Worm (Caenorhabditis elegans) whole organism, late embryonic: ENCODE measurements around the gene clc-7.
A peak's percentile ranks its signal among the peaks of the same experiment; 100 is the strongest.

ENCODE experiments used
- Y22D7AL.16 ChIP-seq: sonication (generic microtip); optimal IDR thresholded peaks from 2 replicates; lab custom pipeline; 2016; ENCODE audit warnings: missing genetic modification characterization, missing compliant biosample characterization
- ceh-22 ChIP-seq: sonication (generic microtip); optimal IDR thresholded peaks from 2 replicates; lab custom pipeline; 2017; ENCODE audit warnings: missing biosample characterization, missing genetic modification characterization
- che-1 ChIP-seq: sonication (generic microtip); optimal IDR thresholded peaks from 2 replicates; lab custom pipeline; 2016; ENCODE audit warnings: mild to moderate bottlenecking, missing genetic modification characterization, missing compliant biosample characterization
- dve-1 ChIP-seq: sonication (generic microtip); optimal IDR thresholded peaks from 2 replicates; lab custom pipeline; 2017; ENCODE audit warnings: antibody characterized with exemption, mild to moderate bottlenecking, missing genetic modification characterization, missing compliant biosample characterization
- pat-9 ChIP-seq: fragments of 200-800 bp; sonication (Bioruptor generic); optimal IDR thresholded peaks from 2 replicates; lab custom pipeline; 2018; ENCODE audit warnings: mild to moderate bottlenecking, missing genetic modification characterization, moderate library complexity, missing compliant biosample characterization
- pha-4 ChIP-seq: fragments of 150-350 bp; optimal IDR thresholded peaks from 2 replicates; lab custom pipeline; 2018; ENCODE audit warnings: missing biosample characterization, missing genetic modification reagents, missing genetic modification characterization
- rnt-1 ChIP-seq: sonication (generic microtip); optimal IDR thresholded peaks from 2 replicates; lab custom pipeline; 2016; ENCODE audit warnings: missing genetic modification characterization, missing compliant biosample characterization
- sdc-2 ChIP-seq: sonication (generic microtip); optimal IDR thresholded peaks from 2 replicates; lab custom pipeline; 2016; ENCODE audit warnings: missing genotype, missing genetic modification characterization, missing compliant biosample characterization
- syd-9 ChIP-seq: sonication (generic microtip); optimal IDR thresholded peaks from 2 replicates; lab custom pipeline; 2016; ENCODE audit warnings: mild to moderate bottlenecking, missing genetic modification characterization, moderate library complexity, missing compliant biosample characterization
- unc-42 ChIP-seq: sonication (generic microtip); optimal IDR thresholded peaks from 2 replicates; lab custom pipeline; 2016; ENCODE audit warnings: missing genotype, missing genetic modification characterization, missing compliant biosample characterization

ce11 chrX:5061763-5062162, 6.1 kb upstream of the clc-7 start:
- TF ChIP-seq syd-9 (tag; lab: Kevin White, UChicago) = no peak
- TF ChIP-seq dve-1 (tag; lab: Kevin White, UChicago) = no peak
- TF ChIP-seq che-1 (tag; lab: Kevin White, UChicago) = no peak
- TF ChIP-seq pha-4 (tag; lab: Kevin White, UChicago) = no peak
- no peak for TF ChIP-seq pat-9 (tag; lab: Kevin White, UChicago)
- peak; percentile 30 for TF ChIP-seq rnt-1 (tag; lab: Kevin White, UChicago)
- TF ChIP-seq sdc-2 = no peak
- no peak for TF ChIP-seq Y22D7AL.16 (tag; lab: Kevin White, UChicago)
- TF ChIP-seq unc-42 (tag; lab: Kevin White, UChicago) = no peak
- no peak for TF ChIP-seq ceh-22
